Fruit fly (Drosophila melanogaster) whole organism, adult: ENCODE measurements around the gene CG13716.

Experiments
- CG11617 ChIP-seq: fragments of 200-800 bp; sonication (Bioruptor generic); optimal IDR thresholded peaks from 2 replicates; lab custom pipeline; 2017; ENCODE audit warnings: mild to moderate bottlenecking, missing biosample characterization, missing genetic modification reagents, missing genetic modification characterization
- CG12768 ChIP-seq: fragments of 200-800 bp; sonication (Bioruptor generic); optimal IDR thresholded peaks from 2 replicates; lab custom pipeline; 2017; ENCODE audit warnings: missing biosample characterization, missing genetic modification characterization, mild to moderate bottlenecking, moderate library complexity, missing genetic modification reagents
- CG14711 ChIP-seq: fragments of 200-800 bp; sonication (Bioruptor generic); optimal IDR thresholded peaks from 2 replicates; lab custom pipeline; 2018; ENCODE audit warnings: missing biosample characterization, mild to moderate bottlenecking, missing genetic modification characterization, moderate library complexity
- CG1620 ChIP-seq: fragments of 200-800 bp; sonication (Bioruptor generic); optimal IDR thresholded peaks from 2 replicates; lab custom pipeline; 2016; ENCODE audit warnings: missing biosample characterization, missing genetic modification characterization
- CG33017 ChIP-seq: fragments of 200-800 bp; sonication (Bioruptor generic); optimal IDR thresholded peaks from 2 replicates; lab custom pipeline; 2018; ENCODE audit warnings: missing biosample characterization, mild to moderate bottlenecking, missing genetic modification characterization, moderate library complexity
- CG5204 ChIP-seq: fragments of 200-800 bp; sonication (Bioruptor generic); optimal IDR thresholded peaks from 2 replicates; lab custom pipeline; 2016; ENCODE audit warnings: missing biosample characterization, missing genetic modification characterization
- CG7045 ChIP-seq: fragments of 200-800 bp; sonication (Bioruptor generic); optimal IDR thresholded peaks from 2 replicates; lab custom pipeline; 2017; ENCODE audit warnings: missing biosample characterization, mild to moderate bottlenecking, missing genetic modification characterization
- CG7101 ChIP-seq: fragments of 200-800 bp; sonication (Bioruptor generic); optimal IDR thresholded peaks from 2 replicates; lab custom pipeline; 2018; ENCODE audit warnings: missing biosample characterization, mild to moderate bottlenecking, missing genetic modification characterization, moderate library complexity
- Clk ChIP-seq: fragments of 200-800 bp; sonication (Bioruptor generic); optimal IDR thresholded peaks from 2 replicates; lab custom pipeline; 2017; ENCODE audit warnings: missing biosample characterization, missing genetic modification characterization
- Crg-1 ChIP-seq: fragments of 200-800 bp; sonication (Bioruptor generic); optimal IDR thresholded peaks from 2 replicates; lab custom pipeline; 2016; ENCODE audit warnings: missing biosample characterization, missing genetic modification characterization
- Hr96 ChIP-seq: fragments of 200-800 bp; sonication (Bioruptor generic); optimal IDR thresholded peaks from 2 replicates; lab custom pipeline; 2016; ENCODE audit warnings: missing biosample characterization, missing genetic modification characterization
- Mnt ChIP-seq: fragments of 200-800 bp; sonication (Bioruptor generic); optimal IDR thresholded peaks from 2 replicates; lab custom pipeline; 2016; ENCODE audit warnings: missing biosample characterization, mild to moderate bottlenecking, missing genetic modification characterization
- bab1 ChIP-seq: fragments of 200-800 bp; sonication (Bioruptor generic); optimal IDR thresholded peaks from 3 replicates; lab custom pipeline; 2019; ENCODE audit warnings: missing biosample characterization, mild to moderate bottlenecking, missing genetic modification characterization, moderate library complexity
- cic ChIP-seq: fragments of 200-800 bp; sonication (Bioruptor generic); optimal IDR thresholded peaks from 2 replicates; lab custom pipeline; 2017; ENCODE audit warnings: missing biosample characterization, mild to moderate bottlenecking, missing genetic modification characterization, moderate library complexity
- cnc ChIP-seq, 2 experiments: fragments of >200 bp; optimal IDR thresholded peaks; 2 replicates each; lab custom pipeline; 2017
- kay ChIP-seq: fragments of 200-800 bp; sonication (Bioruptor generic); peaks from one replicate; lab custom pipeline; 2016; ENCODE audit warnings: missing biosample characterization, missing genetic modification characterization, borderline replicate concordance
- ovo ChIP-seq: fragments of 200-800 bp; sonication (Bioruptor generic); optimal IDR thresholded peaks from 2 replicates; lab custom pipeline; 2016; ENCODE audit warnings: missing biosample characterization, missing genetic modification characterization
- pad ChIP-seq: fragments of 200-800 bp; sonication (Bioruptor generic); optimal IDR thresholded peaks from 3 replicates; lab custom pipeline; 2017; ENCODE audit warnings: missing biosample characterization, missing genetic modification characterization, mild to moderate bottlenecking, moderate library complexity, missing genetic modification reagents
- tj ChIP-seq: fragments of 200-800 bp; sonication (Bioruptor generic); optimal IDR thresholded peaks from 3 replicates; lab custom pipeline; 2017; ENCODE audit warnings: missing biosample characterization, mild to moderate bottlenecking, missing genetic modification characterization, moderate library complexity
- toe ChIP-seq: fragments of 200-800 bp; sonication (Bioruptor generic); optimal IDR thresholded peaks from 2 replicates; lab custom pipeline; 2016; ENCODE audit warnings: missing biosample characterization, missing genetic modification characterization

CG13716 gene

dm6 chr3L:4625387-4626386 lies 8.9 kb downstream of the CG13716 start, which contains the start of gene Src64B:
Gene Src64B, minus strand, starts transcription at chr3L:4626196.
- TF ChIP-seq CG11617 (GFP tag; lab: Kevin White, UChicago) (peak; percentile 12), CG12768 (GFP tag; lab: Kevin White, UChicago) (no peak), Mnt (peak; percentile 57), cic (GFP tag; lab: Kevin White, UChicago) (peak; percentile 11), Crg-1 (GFP tag; lab: Kevin White, UChicago) (peak; percentile 41), CG5204 (no peak), kay (GFP tag; lab: Kevin White, UChicago) (peak; percentile 58), bab1 (GFP tag; lab: Kevin White, UChicago) (peak; percentile 66), CG14711 (tag; lab: Kevin White, UChicago) (no peak), CG7101 (tag; lab: Kevin White, UChicago) (peak; percentile 19), tj (GFP tag; lab: Kevin White, UChicago) (peak; percentile 62), Clk (GFP tag; lab: Kevin White, UChicago) (no peak), Hr96 (GFP tag; lab: Kevin White, UChicago) (no peak), cnc (optimal IDR thresholded peaks at IDR 0.05; lab: Kevin White, UChicago) (no peak), CG33017 (tag; lab: Kevin White, UChicago) (no peak), ovo (peak; percentile 19), toe (no peak), pad (GFP tag; lab: Kevin White, UChicago) (peak; percentile 90), CG1620 (GFP tag; lab: Kevin White, UChicago) (peak; percentile 36), CG7045 (GFP tag; lab: Kevin White, UChicago) (peak; percentile 29)

dm6 chr3L:4624371-4625154 lies 10.0 kb downstream of the CG13716 start:
- TF ChIP-seq ovo: peak; percentile 75
- peak; percentile 32 for TF ChIP-seq Crg-1 (GFP tag; lab: Kevin White, UChicago)
- TF ChIP-seq CG7045 (GFP tag; lab: Kevin White, UChicago): peak; percentile 91
- peak; percentile 71 for TF ChIP-seq CG14711 (tag; lab: Kevin White, UChicago)
- peak; percentile 39 for TF ChIP-seq tj (GFP tag; lab: Kevin White, UChicago)
- no peak for TF ChIP-seq cnc (optimal IDR thresholded peaks at IDR 0.05; lab: Kevin White, UChicago)
- peak; percentile 80 for TF ChIP-seq toe
- peak; percentile 76 for TF ChIP-seq pad (GFP tag; lab: Kevin White, UChicago)
- peak; percentile 70 for TF ChIP-seq CG11617 (GFP tag; lab: Kevin White, UChicago)
- TF ChIP-seq Clk (GFP tag; lab: Kevin White, UChicago): peak; percentile 60
- peak; percentile 54 for TF ChIP-seq CG7101 (tag; lab: Kevin White, UChicago)
- peak; percentile 85 for TF ChIP-seq CG12768 (GFP tag; lab: Kevin White, UChicago)
- TF ChIP-seq CG33017 (tag; lab: Kevin White, UChicago): peak; percentile 68
- no peak for TF ChIP-seq kay (GFP tag; lab: Kevin White, UChicago)
- peak; percentile 21 for TF ChIP-seq Mnt
- TF ChIP-seq bab1 (GFP tag; lab: Kevin White, UChicago): peak; percentile 73
- TF ChIP-seq CG5204: peak; percentile 89
- TF ChIP-seq cic (GFP tag; lab: Kevin White, UChicago): no peak
- peak; percentile 65 for TF ChIP-seq CG1620 (GFP tag; lab: Kevin White, UChicago)
- TF ChIP-seq Hr96 (GFP tag; lab: Kevin White, UChicago): peak; percentile 87

dm6 chr3L:4623870-4624269 lies 10.7 kb downstream of the CG13716 start:
- no peak for TF ChIP-seq tj (GFP tag; lab: Kevin White, UChicago)
- peak; percentile 4 for TF ChIP-seq bab1 (GFP tag; lab: Kevin White, UChicago)

DNA sequence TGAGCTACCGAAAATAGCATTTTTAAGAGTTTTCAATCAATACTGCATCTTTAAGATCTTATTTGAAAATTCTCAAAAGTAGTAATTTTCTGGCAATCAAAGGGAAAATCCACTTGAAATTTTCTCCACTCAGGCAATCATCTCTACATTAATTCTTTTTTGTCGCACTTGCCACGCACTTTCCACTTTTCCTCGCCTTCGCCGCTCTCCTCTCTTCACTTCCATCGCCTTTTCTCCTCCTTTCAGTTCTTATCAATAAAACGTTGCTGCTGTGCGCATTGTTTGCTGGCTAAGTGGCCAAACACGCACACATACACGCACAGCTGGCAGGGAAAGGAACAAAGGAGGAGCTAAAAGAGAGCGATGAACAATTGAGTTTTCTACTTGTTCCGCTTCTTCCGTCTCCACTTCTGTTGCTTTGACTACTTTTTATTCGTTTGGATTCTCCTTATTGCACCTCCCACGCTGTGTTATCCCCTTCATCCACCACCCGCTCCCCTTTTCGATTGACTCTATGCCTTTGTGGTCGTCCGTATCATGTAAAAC lies 11.5 kb downstream of the CG13716 start:
- TF ChIP-seq Hr96 (GFP tag; lab: Kevin White, UChicago): no peak
- no peak for TF ChIP-seq cnc (optimal IDR thresholded peaks at IDR 0.05; lab: Kevin White, UChicago)
- no peak for TF ChIP-seq cic (GFP tag; lab: Kevin White, UChicago)
- TF ChIP-seq Clk (GFP tag; lab: Kevin White, UChicago): no peak
- TF ChIP-seq bab1 (GFP tag; lab: Kevin White, UChicago): no peak
- no peak for TF ChIP-seq pad (GFP tag; lab: Kevin White, UChicago)
- TF ChIP-seq ovo: no peak
- TF ChIP-seq Mnt: no peak
- no peak for TF ChIP-seq CG7045 (GFP tag; lab: Kevin White, UChicago)
- TF ChIP-seq CG1620 (GFP tag; lab: Kevin White, UChicago): no peak
- no peak for TF ChIP-seq CG14711 (tag; lab: Kevin White, UChicago)
- no peak for TF ChIP-seq CG11617 (GFP tag; lab: Kevin White, UChicago)
- TF ChIP-seq Crg-1 (GFP tag; lab: Kevin White, UChicago): no peak
- no peak for TF ChIP-seq tj (GFP tag; lab: Kevin White, UChicago)
- no peak for TF ChIP-seq CG12768 (GFP tag; lab: Kevin White, UChicago)
